Fruit fly (Drosophila melanogaster) whole organism, embryonic: ENCODE measurements around the gene yin.

Experiments
- Antp ChIP-seq: fragments of 200-800 bp; sonication (Bioruptor generic); optimal IDR thresholded peaks from 3 replicates; lab custom pipeline; 2016; ENCODE audit warnings: missing biosample characterization, missing genetic modification characterization
- Asciz ChIP-seq: fragments of 200-800 bp; sonication (Bioruptor generic); optimal IDR thresholded peaks from 2 replicates; lab custom pipeline; 2017; ENCODE audit warnings: missing biosample characterization, mild to moderate bottlenecking, missing genetic modification characterization, missing genetic modification reagents
- CG15696 ChIP-seq: fragments of 200-800 bp; sonication (Bioruptor generic); optimal IDR thresholded peaks from 2 replicates; lab custom pipeline; 2019; ENCODE audit warnings: missing biosample characterization, mild to moderate bottlenecking, missing genetic modification characterization, moderate library complexity
- CG1603 ChIP-seq: fragments of 200-800 bp; sonication (Bioruptor generic); optimal IDR thresholded peaks from 2 replicates; lab custom pipeline; 2019; ENCODE audit warnings: missing biosample characterization, mild to moderate bottlenecking, missing genetic modification characterization, moderate library complexity
- CG1647 ChIP-seq: fragments of 200-800 bp; sonication (Bioruptor generic); optimal IDR thresholded peaks from 3 replicates; lab custom pipeline; 2016; ENCODE audit warnings: missing biosample characterization, missing genetic modification characterization
- CG18011 ChIP-seq: fragments of 200-800 bp; sonication (Bioruptor generic); optimal IDR thresholded peaks from 2 replicates; lab custom pipeline; 2017; ENCODE audit warnings: missing biosample characterization, missing genetic modification characterization, mild to moderate bottlenecking, moderate library complexity, missing genotype
- CG2712 ChIP-seq: fragments of 200-800 bp; optimal IDR thresholded peaks from 3 replicates; lab custom pipeline; 2019; ENCODE audit warnings: missing biosample characterization, mild to moderate bottlenecking, missing genetic modification characterization, moderate library complexity
- CG30431 ChIP-seq: fragments of 200-800 bp; sonication (Bioruptor generic); optimal IDR thresholded peaks from 2 replicates; lab custom pipeline; 2017; ENCODE audit warnings: missing biosample characterization, missing genetic modification characterization
- CG3163 ChIP-seq: fragments of 200-800 bp; sonication (Bioruptor generic); optimal IDR thresholded peaks from 3 replicates; lab custom pipeline; 2016; ENCODE audit warnings: missing biosample characterization, missing genetic modification characterization
- CG32772 ChIP-seq: fragments of 200-800 bp; sonication (Bioruptor generic); IDR thresholded peaks from 2 replicates; pipeline ENCODE4 v1.3.6; 2022; ENCODE audit warnings: missing biosample characterization, missing genetic modification characterization
- CG5953 ChIP-seq: fragments of 200-800 bp; sonication (Bioruptor generic); IDR thresholded peaks from 2 replicates; pipeline ENCODE4 v1.3.6; 2022; ENCODE audit warnings: missing biosample characterization, missing genetic modification characterization
- CG6175 ChIP-seq: fragments of 200-800 bp; sonication (Bioruptor generic); IDR thresholded peaks from 3 replicates; pipeline ENCODE4 v1.3.6; 2022; ENCODE audit warnings: missing biosample characterization, missing genetic modification characterization
- CG6654 ChIP-seq: fragments of 200-800 bp; sonication (Bioruptor generic); optimal IDR thresholded peaks from 2 replicates; lab custom pipeline; 2017; ENCODE audit warnings: missing biosample characterization, mild to moderate bottlenecking, missing genetic modification characterization
- CG6813 ChIP-seq: fragments of 200-800 bp; sonication (Bioruptor generic); optimal IDR thresholded peaks from 2 replicates; lab custom pipeline; 2017; ENCODE audit warnings: missing biosample characterization, missing genetic modification characterization, mild to moderate bottlenecking, moderate library complexity, missing genetic modification reagents
- CG8765 ChIP-seq: fragments of 200-800 bp; sonication (Bioruptor generic); IDR thresholded peaks from 2 replicates; pipeline ENCODE4 v1.3.6; 2022; ENCODE audit warnings: missing biosample characterization, missing genetic modification characterization
- CG9727 ChIP-seq: fragments of 200-800 bp; sonication (Bioruptor generic); optimal IDR thresholded peaks from 3 replicates; lab custom pipeline; 2017; ENCODE audit warnings: missing biosample characterization, mild to moderate bottlenecking, missing genetic modification characterization
- CHES-1-like ChIP-seq: fragments of 200-800 bp; sonication (Bioruptor generic); optimal IDR thresholded peaks from 2 replicates; lab custom pipeline; 2016; ENCODE audit warnings: missing biosample characterization, missing genetic modification characterization
- CTCF ChIP-seq: fragments of 200-800 bp; sonication (Bioruptor generic); optimal IDR thresholded peaks from 2 replicates; lab custom pipeline; 2017; ENCODE audit warnings: missing biosample characterization, mild to moderate bottlenecking, missing genetic modification characterization, moderate library complexity
- Camta ChIP-seq: fragments of 200-800 bp; sonication (Bioruptor generic); optimal IDR thresholded peaks from 2 replicates; lab custom pipeline; 2016; ENCODE audit warnings: missing biosample characterization, missing genetic modification characterization
- Chrac-16 ChIP-seq: fragments of 200-800 bp; sonication (Bioruptor generic); optimal IDR thresholded peaks from 3 replicates; lab custom pipeline; 2016; ENCODE audit warnings: missing biosample characterization, missing genetic modification characterization
- Drgx ChIP-seq: fragments of 200-800 bp; sonication (Bioruptor generic); IDR thresholded peaks from 2 replicates; pipeline ENCODE4 v1.3.6; 2022; ENCODE audit warnings: missing biosample characterization, missing genetic modification characterization
- HLH4C ChIP-seq: fragments of 200-800 bp; sonication (Bioruptor generic); IDR thresholded peaks from 3 replicates; pipeline ENCODE4 v1.3.6; 2022; ENCODE audit warnings: missing biosample characterization, missing genetic modification characterization; ENCODE audit not compliant: partially characterized antibody
- HLHmδ ChIP-seq: fragments of 200-800 bp; sonication (Bioruptor generic); optimal IDR thresholded peaks from 2 replicates; lab custom pipeline; 2018; ENCODE audit warnings: missing biosample characterization, mild to moderate bottlenecking, missing genetic modification characterization, moderate library complexity
- Hand ChIP-seq: fragments of 200-800 bp; sonication (Bioruptor generic); optimal IDR thresholded peaks from 2 replicates; lab custom pipeline; 2017; ENCODE audit warnings: mild to moderate bottlenecking, missing biosample characterization, missing genetic modification reagents, missing genetic modification characterization
- Hsf ChIP-seq: fragments of 200-800 bp; sonication (Bioruptor generic); optimal IDR thresholded peaks from 3 replicates; lab custom pipeline; 2016; ENCODE audit warnings: missing biosample characterization, missing genetic modification characterization
- MTF-1 ChIP-seq: fragments of 200-800 bp; sonication (Bioruptor generic); optimal IDR thresholded peaks from 2 replicates; lab custom pipeline; 2018; ENCODE audit warnings: missing biosample characterization, mild to moderate bottlenecking, missing genetic modification characterization, borderline replicate concordance
- Mad ChIP-seq: fragments of 200-800 bp; sonication (Bioruptor generic); optimal IDR thresholded peaks from 2 replicates; lab custom pipeline; 2016; ENCODE audit warnings: missing biosample characterization, missing genetic modification characterization
- Myb ChIP-seq: fragments of 200-800 bp; sonication (Bioruptor generic); optimal IDR thresholded peaks from 2 replicates; lab custom pipeline; 2016; ENCODE audit warnings: missing biosample characterization, missing genetic modification characterization
- NFAT ChIP-seq: fragments of 200-800 bp; sonication (Bioruptor generic); IDR thresholded peaks from 2 replicates; pipeline ENCODE4 v1.3.6; 2022; ENCODE audit warnings: missing biosample characterization, missing genetic modification characterization
- Nf-YC ChIP-seq: fragments of 200-800 bp; optimal IDR thresholded peaks from 3 replicates; lab custom pipeline; 2019; ENCODE audit warnings: missing biosample characterization, mild to moderate bottlenecking, missing genetic modification characterization, moderate library complexity
- Poxn ChIP-seq: fragments of 200-800 bp; sonication (Bioruptor generic); IDR thresholded peaks from 2 replicates; pipeline ENCODE4 v1.3.6; 2022; ENCODE audit warnings: missing biosample characterization, missing genetic modification characterization
- Xrp1 ChIP-seq: fragments of 200-800 bp; sonication (Bioruptor generic); IDR thresholded peaks from 2 replicates; pipeline ENCODE4 v1.3.6; 2022; ENCODE audit warnings: missing biosample characterization, missing genetic modification characterization
- ac ChIP-seq: fragments of 200-800 bp; sonication (Bioruptor generic); optimal IDR thresholded peaks from 3 replicates; lab custom pipeline; 2017; ENCODE audit warnings: missing biosample characterization, mild to moderate bottlenecking, missing genetic modification characterization
- al ChIP-seq: fragments of 200-800 bp; sonication (Bioruptor generic); IDR thresholded peaks from 2 replicates; pipeline ENCODE4 v1.3.6; 2022; ENCODE audit warnings: missing biosample characterization, missing genetic modification characterization
- az2 ChIP-seq: fragments of 200-800 bp; sonication (Bioruptor generic); optimal IDR thresholded peaks from 3 replicates; lab custom pipeline; 2016; ENCODE audit warnings: missing biosample characterization, missing genetic modification characterization
- dati ChIP-seq: fragments of 200-800 bp; sonication (Bioruptor generic); IDR thresholded peaks from 2 replicates; pipeline ENCODE4 v1.3.6; 2022; ENCODE audit warnings: missing biosample characterization, missing genetic modification characterization
- emc ChIP-seq: fragments of 200-800 bp; sonication (Bioruptor generic); optimal IDR thresholded peaks from 2 replicates; lab custom pipeline; 2016; ENCODE audit warnings: missing biosample characterization, missing genetic modification characterization
- gcm2 ChIP-seq: fragments of 200-800 bp; sonication (Bioruptor generic); optimal IDR thresholded peaks from 2 replicates; lab custom pipeline; 2016; ENCODE audit warnings: missing biosample characterization, missing genetic modification characterization
- kni ChIP-seq: fragments of 200-800 bp; sonication (Bioruptor generic); optimal IDR thresholded peaks from 3 replicates; lab custom pipeline; 2017; ENCODE audit warnings: mild to moderate bottlenecking, missing biosample characterization, missing genetic modification reagents, missing genetic modification characterization
- lola ChIP-seq, 3 experiments: fragments of >200 bp in 2 of 3; fragments of 200-800 bp in 1 of 3; sonication (Bioruptor generic) in 1 of 3; optimal IDR thresholded peaks; 2 replicates each; lab custom pipeline; 2017 to 2019; ENCODE audit warnings: missing biosample characterization in 3 of 3, missing genetic modification characterization in 3 of 3, mild to moderate bottlenecking in 1 of 3, moderate library complexity in 1 of 3
- nom ChIP-seq: fragments of 200-800 bp; sonication (Bioruptor generic); optimal IDR thresholded peaks from 2 replicates; lab custom pipeline; 2017; ENCODE audit warnings: missing biosample characterization, missing genetic modification characterization, mild to moderate bottlenecking, moderate library complexity, missing genetic modification reagents
- oc ChIP-seq: fragments of 200-800 bp; sonication (Bioruptor generic); optimal IDR thresholded peaks from 2 replicates; lab custom pipeline; 2018; ENCODE audit warnings: missing biosample characterization, mild to moderate bottlenecking, missing genetic modification characterization, moderate library complexity
- phol ChIP-seq: fragments of 200-800 bp; sonication (Bioruptor generic); optimal IDR thresholded peaks from 3 replicates; lab custom pipeline; 2018; ENCODE audit warnings: missing biosample characterization, mild to moderate bottlenecking, missing genetic modification characterization, moderate library complexity
- sens ChIP-seq: fragments of 200-800 bp; sonication (Bioruptor generic); peaks from one replicate; lab custom pipeline; 2016; ENCODE audit warnings: missing biosample characterization, missing genetic modification characterization
- sim ChIP-seq: fragments of 200-800 bp; sonication (Bioruptor generic); IDR thresholded peaks from 2 replicates; pipeline ENCODE4 v1.3.6; 2022; ENCODE audit warnings: missing biosample characterization, missing genetic modification characterization
- sqz ChIP-seq: fragments of 200-800 bp; sonication (Bioruptor generic); optimal IDR thresholded peaks from 3 replicates; lab custom pipeline; 2018; ENCODE audit warnings: missing biosample characterization, mild to moderate bottlenecking, missing genetic modification characterization
- wek ChIP-seq: fragments of 200-800 bp; sonication (Bioruptor generic); optimal IDR thresholded peaks from 3 replicates; lab custom pipeline; 2018; ENCODE audit warnings: missing biosample characterization, mild to moderate bottlenecking, missing genetic modification characterization, moderate library complexity
- zen ChIP-seq: fragments of 200-800 bp; sonication (Bioruptor generic); optimal IDR thresholded peaks from 3 replicates; lab custom pipeline; 2018; ENCODE audit warnings: missing biosample characterization, mild to moderate bottlenecking, missing genetic modification characterization, moderate library complexity

yin gene

dm6 chrX:3834955-3835763 lies 36.6 kb downstream of the yin start (continued):
- TF ChIP-seq dati = no peak
- TF ChIP-seq gcm2 = no peak
- TF ChIP-seq CG30431 = no peak
- TF ChIP-seq sqz (GFP tag; lab: Kevin White, UChicago) = peak; percentile 60
- TF ChIP-seq phol = peak; percentile 31
- TF ChIP-seq CG6654 = no peak
- no peak for TF ChIP-seq CG5953
- TF ChIP-seq CG1647 (GFP tag; lab: Kevin White, UChicago) = no peak
- TF ChIP-seq Mad (GFP tag; lab: Kevin White, UChicago) = no peak
- peak; percentile 90 for TF ChIP-seq CG18011 (GFP tag; lab: Kevin White, UChicago)
- no peak for TF ChIP-seq Myb (GFP tag; lab: Kevin White, UChicago)
- no peak for TF ChIP-seq Camta (GFP tag; lab: Kevin White, UChicago)
- no peak for TF ChIP-seq CHES-1-like
- TF ChIP-seq Hand (GFP tag; lab: Kevin White, UChicago) = no peak
- peak; percentile 12 for TF ChIP-seq oc (tag; lab: Kevin White, UChicago)
- TF ChIP-seq Hsf (GFP tag; lab: Kevin White, UChicago) = no peak
- TF ChIP-seq Drgx (GFP tag; lab: Robert Waterston, UW) = peak; percentile 45
- no peak for TF ChIP-seq CG8765 (GFP tag; lab: Robert Waterston, UW)
- no peak for TF ChIP-seq CG3163 (GFP tag; lab: Kevin White, UChicago)
- peak; percentile 89 for TF ChIP-seq nom (GFP tag; lab: Kevin White, UChicago)
- no peak for TF ChIP-seq emc (GFP tag; lab: Kevin White, UChicago)
- TF ChIP-seq az2 (GFP tag; lab: Kevin White, UChicago) = no peak
- peak; percentile 70; the same call in 2 of the 3 replicates for TF ChIP-seq CG6175
- TF ChIP-seq Antp (GFP tag; lab: Kevin White, UChicago) = no peak

- TF ChIP-seq NFAT (GFP tag; lab: Robert Waterston, UW) = no peak
- peak; percentile 59 for TF ChIP-seq nom (GFP tag; lab: Kevin White, UChicago)
These were observed 38.6 kb downstream of the yin start for dm6 chrX:3833109-3833657.

- TF ChIP-seq CG6813 (GFP tag; lab: Kevin White, UChicago) (peak; percentile 6), CG1603 (tag; lab: Kevin White, UChicago) (peak; percentile 15), al (GFP tag; lab: Robert Waterston, UW) (no peak), Xrp1 (GFP tag; lab: Robert Waterston, UW) (0 out of 2 replicates have a peak, but pooled peaks have one; percentile 34), sim (GFP tag; lab: Robert Waterston, UW) (no peak), CG15696 (peak; percentile 67), Poxn (GFP tag; lab: Robert Waterston, UW) (no peak), Nf-YC (tag; lab: Kevin White, UChicago) (no peak), CG2712 (tag; lab: Kevin White, UChicago) (peak; percentile 9), kni (GFP tag; lab: Kevin White, UChicago) (peak; percentile 48), MTF-1 (GFP tag; lab: Kevin White, UChicago) (peak; percentile 61), Asciz (GFP tag; lab: Kevin White, UChicago) (peak; percentile 34), CTCF (GFP tag; lab: Kevin White, UChicago) (no peak), HLH4C (GFP tag; lab: Robert Waterston, UW) (no peak), lola (GFP tag; optimal IDR thresholded peaks at IDR 0.05; lab: Kevin White, UChicago) (peak in 1 of 3 experiments; percentile 11), CG9727 (peak; percentile 32), sens (GFP tag; lab: Kevin White, UChicago) (peak; percentile 63), wek (GFP tag; lab: Kevin White, UChicago) (peak; percentile 36), zen (tag; lab: Kevin White, UChicago) (peak; percentile 34), HLHmδ (GFP tag; lab: Kevin White, UChicago) (peak; percentile 63), Chrac-16 (no peak), CG32772 (GFP tag; lab: Robert Waterston, UW) (no peak), ac (GFP tag; lab: Kevin White, UChicago) (peak; percentile 45)
These were observed 39.5 kb downstream of the yin start for dm6 chrX:3832226-3832625.
